Worm (Caenorhabditis elegans) whole organism, L4 larva: ENCODE data around the gene nsy-4.

Experiments used
- arid-1 ChIP-seq: fragments of 200-800 bp; sonication (Bioruptor generic); conservative IDR thresholded peaks from 2 replicates; pipeline ENCODE4 v1.3.6; 2022; ENCODE audit warnings: missing genetic modification reagents, missing genetic modification characterization, missing compliant biosample characterization
- lin-13 ChIP-seq: fragments of 150-350 bp; optimal IDR thresholded peaks from 2 replicates; lab custom pipeline; 2014; ENCODE audit warnings: missing biosample characterization, missing genetic modification reagents, missing genetic modification characterization
- nhr-77 ChIP-seq: fragments of 150-350 bp; optimal IDR thresholded peaks from 2 replicates; lab custom pipeline; 2014; ENCODE audit warnings: missing biosample characterization, missing genetic modification characterization
- pha-4 ChIP-seq, 2 experiments: fragments of 150-350 bp in 1 of 2; fragments of 200-800 bp in 1 of 2; sonication (Bioruptor generic) in 1 of 2; IDR thresholded peaks in 1 of 2; optimal IDR thresholded peaks in 1 of 2; 2 replicates each; pipeline versions ENCODE4 v1.3.6 to Lab custom; 2014 to 2022; ENCODE audit warnings: missing genetic modification characterization in 2 of 2, missing genetic modification reagents in 2 of 2, missing biosample characterization in 1 of 2, missing compliant biosample characterization in 1 of 2
- ztf-11 ChIP-seq: fragments of 150-350 bp; optimal IDR thresholded peaks from 2 replicates; lab custom pipeline; 2014; ENCODE audit warnings: missing biosample characterization, missing genetic modification characterization

- TF ChIP-seq lin-13 (GFP tag; lab: Kevin White, UChicago): no peak
- no peak for TF ChIP-seq arid-1
- no peak for TF ChIP-seq nhr-77 (tag; lab: Kevin White, UChicago)
- TF ChIP-seq ztf-11: no peak
- TF ChIP-seq pha-4 (GFP tag; IDR thresholded peaks at IDR 0.05; lab: Robert Waterston, UW): no peak
- no peak for TF ChIP-seq pha-4 (tag; optimal IDR thresholded peaks at IDR 0.05; lab: Kevin White, UChicago)
Observed at ce11 chrIV:2322998-2323397, at the start of gene nsy-4.
